Fruit fly (Drosophila melanogaster): Measurements from ENCODE around the gene Taf12.

The Taf12 gene

dm6 chr3R:11639946-11640588, 39.4 kb downstream of the Taf12 start:
- TF ChIP-seq Adf1 (GFP tag; IDR thresholded peaks at IDR 0.05) (no peak), ab (GFP tag; optimal IDR thresholded peaks at IDR 0.05) (no peak), Gug (GFP tag; IDR thresholded peaks at IDR 0.05) (no peak), CG8290 (GFP tag; optimal IDR thresholded peaks at IDR 0.05) (no peak), CG8290 (tag; optimal IDR thresholded peaks at IDR 0.05) (no peak), Usf (GFP tag; optimal IDR thresholded peaks at IDR 0.05) (no peak), HHEX (GFP tag; optimal IDR thresholded peaks at IDR 0.05) (no peak), Sox100B (GFP tag; optimal IDR thresholded peaks at IDR 0.05) (no peak), repo (GFP tag; optimal IDR thresholded peaks at IDR 0.05) (no peak), CG8281 (tag; optimal IDR thresholded peaks at IDR 0.05) (no peak), crp (GFP tag; optimal IDR thresholded peaks at IDR 0.05) (no peak), CG6854 (GFP tag; optimal IDR thresholded peaks at IDR 0.05) (no peak), usp (GFP tag; optimal IDR thresholded peaks at IDR 0.05) (no peak), CG12744 (GFP tag; optimal IDR thresholded peaks at IDR 0.05) (no peak), lbe (GFP tag; optimal IDR thresholded peaks at IDR 0.05) (peak; percentile 10), grn (GFP tag; optimal IDR thresholded peaks at IDR 0.05) (no peak), CHES-1-like (GFP tag; optimal IDR thresholded peaks at IDR 0.05) (no peak), inv (GFP tag; IDR thresholded peaks at IDR 0.05; ENCODE audit: partially characterized antibody) (no peak), CG14441 (GFP tag; IDR thresholded peaks at IDR 0.05) (no peak), CG16863 (GFP tag; optimal IDR thresholded peaks at IDR 0.05) (no peak), Xbp1 (GFP tag; optimal IDR thresholded peaks at IDR 0.05) (no peak), CG17568 (GFP tag; optimal IDR thresholded peaks at IDR 0.05) (no peak), lmd (GFP tag; IDR thresholded peaks at IDR 0.05) (no peak), Xrp1 (GFP tag; IDR thresholded peaks at IDR 0.05) (no peak), Bgb (GFP tag; IDR thresholded peaks at IDR 0.05; ENCODE audit: partially characterized antibody) (no peak), Atf6 (GFP tag; IDR thresholded peaks at IDR 0.05) (0 out of 2 replicates have a peak, but pooled peaks have one; percentile 19), onecut (GFP tag; IDR thresholded peaks at IDR 0.05) (no peak), jing (GFP tag; optimal IDR thresholded peaks at IDR 0.05) (no peak), Gsc (GFP tag; IDR thresholded peaks at IDR 0.05) (no peak), CG4404 (GFP tag; IDR thresholded peaks at IDR 0.05) (no peak), CG14860 (GFP tag; IDR thresholded peaks at IDR 0.05; ENCODE audit: partially characterized antibody) (no peak), CG15269 (tag; optimal IDR thresholded peaks at IDR 0.05) (no peak), CG10543 (GFP tag; optimal IDR thresholded peaks at IDR 0.05) (peak; percentile 56), gt (GFP tag; IDR thresholded peaks at IDR 0.05) (no peak), Hey (tag; optimal IDR thresholded peaks at IDR 0.05) (no peak), CG12391 (tag; optimal IDR thresholded peaks at IDR 0.05) (no peak), gsb-n (tag; optimal IDR thresholded peaks at IDR 0.05) (no peak), slbo (GFP tag; IDR thresholded peaks at IDR 0.05) (peak; percentile 33; the same call in 1 of the 2 replicates), CG13424 (tag; optimal IDR thresholded peaks at IDR 0.05) (no peak), dimm (GFP tag; IDR thresholded peaks at IDR 0.05) (no peak), CG42726 (GFP tag; IDR thresholded peaks at IDR 0.05; ENCODE audit: partially characterized antibody) (no peak), CG13287 (GFP tag; IDR thresholded peaks at IDR 0.05; ENCODE audit: partially characterized antibody) (no peak), h (optimal IDR thresholded peaks at IDR 0.05) (no peak), CG17912 (GFP tag; optimal IDR thresholded peaks at IDR 0.05) (no peak), E2f1 (GFP tag; IDR thresholded peaks at IDR 0.05) (no peak), hkb (optimal IDR thresholded peaks at IDR 0.05) (no peak), hkb (GFP tag; IDR thresholded peaks at IDR 0.05) (no peak), CG15073 (GFP tag; optimal IDR thresholded peaks at IDR 0.05) (no peak), yki (optimal IDR thresholded peaks at IDR 0.05) (no peak), Eip74EF (GFP tag; optimal IDR thresholded peaks at IDR 0.05) (no peak), CG6689 (GFP tag; IDR thresholded peaks at IDR 0.05) (no peak), sd (tag; optimal IDR thresholded peaks at IDR 0.05) (peak; percentile 72)

Measured in whole organism, embryonic.